Worm (Caenorhabditis elegans): Measurements from ENCODE around the gene yars-2.

yars-2 gene

DNA sequence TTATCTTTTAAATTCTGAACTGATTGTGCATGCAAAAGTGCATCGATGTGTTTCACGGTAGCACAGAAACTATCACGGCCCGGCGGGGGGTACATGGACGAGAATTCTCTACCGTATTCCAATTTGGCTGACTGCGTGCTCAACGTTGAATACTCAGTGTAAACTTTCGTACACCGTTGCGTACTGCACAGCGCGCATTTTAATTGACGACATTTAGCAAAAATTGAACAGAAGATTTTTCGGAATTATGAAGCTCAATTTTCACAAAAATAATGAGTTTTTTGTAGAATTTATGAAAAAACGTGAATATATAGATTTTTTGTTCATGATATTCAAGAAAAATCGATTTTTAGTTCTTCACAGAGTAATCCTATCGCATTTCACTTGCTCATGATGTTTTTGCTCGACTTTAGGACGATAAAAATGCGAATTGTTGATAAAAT is 13.1 kb upstream of the yars-2 start (continued):
- TF ChIP-seq lsy-2 (tag; optimal IDR thresholded peaks at IDR 0.05) (peak; percentile 95 to 96), egl-13 (tag; optimal IDR thresholded peaks at IDR 0.05) (peak; percentile 68), nhr-47 (tag; optimal IDR thresholded peaks at IDR 0.05) (peak; percentile 97), lin-14 (GFP tag; optimal IDR thresholded peaks at IDR 0.05) (peak; percentile 84), nhr-85 (tag) (peak; percentile 93), lin-13 (GFP tag; optimal IDR thresholded peaks at IDR 0.05) (peak; percentile 1), efl-1 (optimal IDR thresholded peaks at IDR 0.05) (peak; percentile 69 to 76), efl-1 (GFP tag; optimal IDR thresholded peaks at IDR 0.05 in 1 of 2) (peak; percentile 50 to 95), mep-1 (tag; optimal IDR thresholded peaks at IDR 0.05) (peak; percentile 5), ztf-11 (tag; optimal IDR thresholded peaks at IDR 0.05) (peak in 1 of 2 experiments; percentile 74), zip-4 (GFP tag; optimal IDR thresholded peaks at IDR 0.05) (peak; percentile 63)

DNA sequence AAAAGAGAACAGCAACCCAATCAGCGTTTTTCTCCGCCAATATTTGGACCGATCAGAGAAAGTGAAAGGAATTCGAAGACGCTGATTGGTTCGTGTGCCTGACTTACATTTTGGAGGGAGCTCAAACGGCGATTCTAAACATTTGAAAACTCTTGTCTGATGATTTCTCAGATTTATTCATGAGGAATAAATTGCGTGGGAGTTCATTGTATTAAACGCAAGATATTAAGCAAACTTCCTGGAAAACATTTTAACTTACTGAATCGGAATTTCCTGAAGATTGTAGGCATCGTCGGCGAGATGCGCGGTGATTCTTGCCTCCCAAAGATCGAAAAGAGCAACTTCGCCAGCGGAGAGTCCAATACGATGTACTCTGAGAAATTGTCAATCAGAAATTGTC is 12.1 kb upstream of the yars-2 start, which contains the start of gene K08F11.1:
K08F11.1 (plus strand) TSS at position 301 of the 400 bp plus-strand sequence.
- no peak for TF ChIP-seq pax-3 (tag; optimal IDR thresholded peaks at IDR 0.05)
- TF ChIP-seq nhr-71 (tag; optimal IDR thresholded peaks at IDR 0.05), result no peak
- TF ChIP-seq lir-3 (tag; optimal IDR thresholded peaks at IDR 0.05; ENCODE audit: poor library complexity), result no peak
- no peak for TF ChIP-seq tlp-1 (tag; optimal IDR thresholded peaks at IDR 0.05)
- no peak for TF ChIP-seq C04F5.9 (tag; optimal IDR thresholded peaks at IDR 0.05)
- no peak for TF ChIP-seq lin-14 (GFP tag; optimal IDR thresholded peaks at IDR 0.05)
- no peak for TF ChIP-seq unc-30 (tag; optimal IDR thresholded peaks at IDR 0.05)
- TF ChIP-seq nhr-47 (tag; optimal IDR thresholded peaks at IDR 0.05), result no peak
- TF ChIP-seq sup-37 (GFP tag; optimal IDR thresholded peaks at IDR 0.05), result no peak
- no peak for TF ChIP-seq efl-3 (GFP tag; optimal IDR thresholded peaks at IDR 0.05)
- no peak for TF ChIP-seq tbx-2 (tag; optimal IDR thresholded peaks at IDR 0.05)
- TF ChIP-seq swsn-7 (tag; optimal IDR thresholded peaks at IDR 0.05), result no peak
- TF ChIP-seq unc-130 (tag; optimal IDR thresholded peaks at IDR 0.05), result no peak

DNA sequence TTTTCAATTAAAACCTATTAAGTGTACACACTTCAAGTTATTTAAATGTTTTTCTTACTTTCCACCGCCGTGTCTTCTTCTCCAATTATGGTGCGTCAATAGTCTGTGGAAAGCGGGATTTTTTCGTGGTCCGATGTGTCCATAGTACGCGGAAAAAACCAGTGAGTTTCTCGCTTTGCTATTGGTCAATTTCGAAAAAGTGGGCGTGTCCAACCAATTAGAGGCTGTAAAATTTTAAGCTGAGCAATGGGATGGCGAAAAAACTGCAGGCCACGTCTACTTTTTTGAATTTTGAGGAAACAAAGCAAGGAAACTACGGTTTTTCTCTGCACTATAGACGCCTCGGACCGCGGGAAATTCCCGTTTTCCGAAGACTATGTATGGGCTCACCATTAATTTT is 11.3 kb upstream of the yars-2 start:
- TF ChIP-seq C34B4.2 (tag; optimal IDR thresholded peaks at IDR 0.05) (no peak), nhr-71 (tag; optimal IDR thresholded peaks at IDR 0.05) (no peak), ceh-82 (tag; optimal IDR thresholded peaks at IDR 0.05) (no peak), mdl-1 (tag; optimal IDR thresholded peaks at IDR 0.05) (no peak), sptf-1 (tag; optimal IDR thresholded peaks at IDR 0.05) (no peak)

DNA sequence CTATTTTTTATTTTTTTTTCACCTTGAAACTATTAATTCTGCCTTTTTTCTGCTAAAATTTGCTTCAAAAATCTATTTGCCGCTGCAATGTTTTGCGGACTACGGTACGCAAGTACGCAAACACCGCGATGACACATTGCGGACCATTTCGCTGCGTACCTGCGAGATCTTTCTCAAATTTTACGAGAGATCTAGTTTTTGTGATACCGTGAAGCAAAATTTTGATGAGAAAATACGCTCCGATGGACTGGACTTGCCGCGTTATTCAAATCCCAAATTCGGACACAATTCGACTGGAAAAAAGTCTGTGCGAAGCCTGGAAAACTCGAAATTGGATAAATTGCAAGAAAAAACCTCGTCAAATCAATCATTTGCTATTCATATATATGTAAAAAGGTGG is 8.1 kb upstream of the yars-2 start:
- TF ChIP-seq fkh-8 (tag; optimal IDR thresholded peaks at IDR 0.05) (peak; percentile 60), unc-98 (GFP tag; IDR thresholded peaks at IDR 0.05) (peak; percentile 95), F16B12.6 (tag; optimal IDR thresholded peaks at IDR 0.05) (peak; percentile 61), dpl-1 (GFP tag; optimal IDR thresholded peaks at IDR 0.05) (peak in 2 of 3 experiments; percentile 50), xbp-1 (tag; optimal IDR thresholded peaks at IDR 0.05) (peak; percentile 44), snu-23 (GFP tag; optimal IDR thresholded peaks at IDR 0.05) (peak; percentile 42), isw-1 (GFP tag; IDR thresholded peaks at IDR 0.05) (peak; percentile 95), nhr-19 (GFP tag; conservative IDR thresholded peaks at IDR 0.05) (peak; percentile 98), dsc-1 (tag; optimal IDR thresholded peaks at IDR 0.05) (peak; percentile 32), C04F5.9 (tag; optimal IDR thresholded peaks at IDR 0.05) (peak; percentile 3), tbx-2 (tag; optimal IDR thresholded peaks at IDR 0.05) (peak; percentile 39), lsy-2 (tag; optimal IDR thresholded peaks at IDR 0.05) (peak; percentile 61 to 89), unc-86 (tag; optimal IDR thresholded peaks at IDR 0.05) (peak; percentile 29), nhr-71 (tag; optimal IDR thresholded peaks at IDR 0.05) (peak; percentile 71), nhr-85 (tag) (peak; percentile 58), rnt-1 (tag; optimal IDR thresholded peaks at IDR 0.05) (peak; percentile 64), nhr-20 (tag; optimal IDR thresholded peaks at IDR 0.05) (peak; percentile 46), grh-1 (GFP tag; IDR thresholded peaks at IDR 0.05) (peak; percentile 97), efl-1 (optimal IDR thresholded peaks at IDR 0.05) (peak; percentile 36 to 60), efl-1 (GFP tag; optimal IDR thresholded peaks at IDR 0.05 in 1 of 2) (peak; percentile 63 to 75), nhr-47 (tag; optimal IDR thresholded peaks at IDR 0.05) (peak; percentile 77), mab-9 (GFP tag; IDR thresholded peaks at IDR 0.05) (peak; percentile 93), lin-35 (GFP tag; optimal IDR thresholded peaks at IDR 0.05) (peak; percentile 31 to 60), swsn-7 (tag; optimal IDR thresholded peaks at IDR 0.05) (peak; percentile 24), lin-14 (GFP tag; optimal IDR thresholded peaks at IDR 0.05) (peak; percentile 47), ceh-88 (GFP tag; IDR thresholded peaks at IDR 0.05) (peak; percentile 97)

Measured in whole organism, L1 larva.